Fruit fly (Drosophila melanogaster) whole organism, adult: ENCODE data around the gene Hph.

ENCODE experiments used
- CG11617 ChIP-seq: fragments of 200-800 bp; sonication (Bioruptor generic); optimal IDR thresholded peaks from 2 replicates; lab custom pipeline; 2017; ENCODE audit warnings: mild to moderate bottlenecking, missing biosample characterization, missing genetic modification reagents, missing genetic modification characterization
- CG12768 ChIP-seq: fragments of 200-800 bp; sonication (Bioruptor generic); optimal IDR thresholded peaks from 2 replicates; lab custom pipeline; 2017; ENCODE audit warnings: missing biosample characterization, missing genetic modification characterization, mild to moderate bottlenecking, moderate library complexity, missing genetic modification reagents
- CG14711 ChIP-seq: fragments of 200-800 bp; sonication (Bioruptor generic); optimal IDR thresholded peaks from 2 replicates; lab custom pipeline; 2018; ENCODE audit warnings: missing biosample characterization, mild to moderate bottlenecking, missing genetic modification characterization, moderate library complexity
- CG1620 ChIP-seq: fragments of 200-800 bp; sonication (Bioruptor generic); optimal IDR thresholded peaks from 2 replicates; lab custom pipeline; 2016; ENCODE audit warnings: missing biosample characterization, missing genetic modification characterization
- CG33017 ChIP-seq: fragments of 200-800 bp; sonication (Bioruptor generic); optimal IDR thresholded peaks from 2 replicates; lab custom pipeline; 2018; ENCODE audit warnings: missing biosample characterization, mild to moderate bottlenecking, missing genetic modification characterization, moderate library complexity
- CG5204 ChIP-seq: fragments of 200-800 bp; sonication (Bioruptor generic); optimal IDR thresholded peaks from 2 replicates; lab custom pipeline; 2016; ENCODE audit warnings: missing biosample characterization, missing genetic modification characterization
- CG7045 ChIP-seq: fragments of 200-800 bp; sonication (Bioruptor generic); optimal IDR thresholded peaks from 2 replicates; lab custom pipeline; 2017; ENCODE audit warnings: missing biosample characterization, mild to moderate bottlenecking, missing genetic modification characterization
- CG7101 ChIP-seq: fragments of 200-800 bp; sonication (Bioruptor generic); optimal IDR thresholded peaks from 2 replicates; lab custom pipeline; 2018; ENCODE audit warnings: missing biosample characterization, mild to moderate bottlenecking, missing genetic modification characterization, moderate library complexity
- Clk ChIP-seq: fragments of 200-800 bp; sonication (Bioruptor generic); optimal IDR thresholded peaks from 2 replicates; lab custom pipeline; 2017; ENCODE audit warnings: missing biosample characterization, missing genetic modification characterization
- Crg-1 ChIP-seq: fragments of 200-800 bp; sonication (Bioruptor generic); optimal IDR thresholded peaks from 2 replicates; lab custom pipeline; 2016; ENCODE audit warnings: missing biosample characterization, missing genetic modification characterization
- Hr96 ChIP-seq: fragments of 200-800 bp; sonication (Bioruptor generic); optimal IDR thresholded peaks from 2 replicates; lab custom pipeline; 2016; ENCODE audit warnings: missing biosample characterization, missing genetic modification characterization
- Mnt ChIP-seq: fragments of 200-800 bp; sonication (Bioruptor generic); optimal IDR thresholded peaks from 2 replicates; lab custom pipeline; 2016; ENCODE audit warnings: missing biosample characterization, mild to moderate bottlenecking, missing genetic modification characterization
- bab1 ChIP-seq: fragments of 200-800 bp; sonication (Bioruptor generic); optimal IDR thresholded peaks from 3 replicates; lab custom pipeline; 2019; ENCODE audit warnings: missing biosample characterization, mild to moderate bottlenecking, missing genetic modification characterization, moderate library complexity
- cic ChIP-seq: fragments of 200-800 bp; sonication (Bioruptor generic); optimal IDR thresholded peaks from 2 replicates; lab custom pipeline; 2017; ENCODE audit warnings: missing biosample characterization, mild to moderate bottlenecking, missing genetic modification characterization, moderate library complexity
- cnc ChIP-seq, 2 experiments: fragments of >200 bp; optimal IDR thresholded peaks; 2 replicates each; lab custom pipeline; 2017
- kay ChIP-seq: fragments of 200-800 bp; sonication (Bioruptor generic); peaks from one replicate; lab custom pipeline; 2016; ENCODE audit warnings: missing biosample characterization, missing genetic modification characterization, borderline replicate concordance
- ovo ChIP-seq: fragments of 200-800 bp; sonication (Bioruptor generic); optimal IDR thresholded peaks from 2 replicates; lab custom pipeline; 2016; ENCODE audit warnings: missing biosample characterization, missing genetic modification characterization
- pad ChIP-seq: fragments of 200-800 bp; sonication (Bioruptor generic); optimal IDR thresholded peaks from 3 replicates; lab custom pipeline; 2017; ENCODE audit warnings: missing biosample characterization, missing genetic modification characterization, mild to moderate bottlenecking, moderate library complexity, missing genetic modification reagents
- tj ChIP-seq: fragments of 200-800 bp; sonication (Bioruptor generic); optimal IDR thresholded peaks from 3 replicates; lab custom pipeline; 2017; ENCODE audit warnings: missing biosample characterization, mild to moderate bottlenecking, missing genetic modification characterization, moderate library complexity
- toe ChIP-seq: fragments of 200-800 bp; sonication (Bioruptor generic); optimal IDR thresholded peaks from 2 replicates; lab custom pipeline; 2016; ENCODE audit warnings: missing biosample characterization, missing genetic modification characterization

The Hph gene

dm6 chr3R:5315871-5316270 is 59.0 kb downstream of the Hph start:
- no peak for TF ChIP-seq Crg-1
- no peak for TF ChIP-seq Mnt (GFP tag; lab: Kevin White, UChicago)
- TF ChIP-seq CG12768: no peak
- no peak for TF ChIP-seq CG11617 (GFP tag; lab: Kevin White, UChicago)
- no peak for TF ChIP-seq kay (GFP tag; lab: Kevin White, UChicago)
- no peak for TF ChIP-seq Clk (GFP tag; lab: Kevin White, UChicago)
- no peak for TF ChIP-seq pad (GFP tag; lab: Kevin White, UChicago)
- TF ChIP-seq CG1620 (GFP tag; lab: Kevin White, UChicago): no peak
- no peak for TF ChIP-seq bab1 (GFP tag; lab: Kevin White, UChicago)
- no peak for TF ChIP-seq CG33017 (tag; lab: Kevin White, UChicago)
- TF ChIP-seq tj: no peak
- no peak for TF ChIP-seq CG14711
- TF ChIP-seq CG5204 (GFP tag; lab: Kevin White, UChicago): no peak
- TF ChIP-seq toe (GFP tag; lab: Kevin White, UChicago): no peak
- TF ChIP-seq CG7045 (GFP tag; lab: Kevin White, UChicago): no peak
- TF ChIP-seq CG7101 (tag; lab: Kevin White, UChicago): no peak
- TF ChIP-seq cic (GFP tag; lab: Kevin White, UChicago): no peak
- no peak for TF ChIP-seq cnc (optimal IDR thresholded peaks at IDR 0.05; lab: Kevin White, UChicago)
- TF ChIP-seq ovo (GFP tag; lab: Kevin White, UChicago): no peak
- no peak for TF ChIP-seq Hr96 (GFP tag; lab: Kevin White, UChicago)

- TF ChIP-seq cnc (optimal IDR thresholded peaks at IDR 0.05; lab: Kevin White, UChicago): no peak
Measured at dm6 chr3R:5316790-5317189, 60.0 kb downstream of the Hph start.

- TF ChIP-seq Crg-1 (no peak), kay (GFP tag; lab: Kevin White, UChicago) (no peak), CG7101 (tag; lab: Kevin White, UChicago) (no peak), CG7045 (GFP tag; lab: Kevin White, UChicago) (no peak), CG1620 (GFP tag; lab: Kevin White, UChicago) (no peak), CG5204 (GFP tag; lab: Kevin White, UChicago) (no peak), bab1 (GFP tag; lab: Kevin White, UChicago) (no peak), CG11617 (GFP tag; lab: Kevin White, UChicago) (no peak), tj (no peak), CG12768 (no peak), Clk (GFP tag; lab: Kevin White, UChicago) (no peak), toe (GFP tag; lab: Kevin White, UChicago) (no peak), CG14711 (no peak), Hr96 (GFP tag; lab: Kevin White, UChicago) (no peak), Mnt (GFP tag; lab: Kevin White, UChicago) (no peak), cic (GFP tag; lab: Kevin White, UChicago) (no peak), ovo (GFP tag; lab: Kevin White, UChicago) (no peak), pad (GFP tag; lab: Kevin White, UChicago) (no peak), CG33017 (tag; lab: Kevin White, UChicago) (no peak)
Measured at dm6 chr3R:5317654-5318129, 60.9 kb downstream of the Hph start.
